Fruit fly (Drosophila melanogaster): ENCODE results near the gene CG15743.

dm6 chrX:13276713-13277112, 8.8 kb upstream of the CG15743 start:
- TF ChIP-seq Lpt (GFP tag; optimal IDR thresholded peaks at IDR 0.05) (peak; percentile 22), Blimp-1 (GFP tag; optimal IDR thresholded peaks at IDR 0.05) (no peak), Sox102F (GFP tag; optimal IDR thresholded peaks at IDR 0.05) (no peak), CG16779 (tag; optimal IDR thresholded peaks at IDR 0.05) (no peak), Eip78C (GFP tag) (peak; percentile 79), Ets96B (tag; optimal IDR thresholded peaks at IDR 0.05) (peak; percentile 40), achi (GFP tag; optimal IDR thresholded peaks at IDR 0.05) (peak; percentile 49), cyc (GFP tag; optimal IDR thresholded peaks at IDR 0.05) (no peak), CG6792 (GFP tag; optimal IDR thresholded peaks at IDR 0.05) (peak; percentile 40)

Measured in whole organism, prepupa.